Fruit fly (Drosophila melanogaster): Measurements from ENCODE around the gene NKCC.

Gene NKCC

DNA sequence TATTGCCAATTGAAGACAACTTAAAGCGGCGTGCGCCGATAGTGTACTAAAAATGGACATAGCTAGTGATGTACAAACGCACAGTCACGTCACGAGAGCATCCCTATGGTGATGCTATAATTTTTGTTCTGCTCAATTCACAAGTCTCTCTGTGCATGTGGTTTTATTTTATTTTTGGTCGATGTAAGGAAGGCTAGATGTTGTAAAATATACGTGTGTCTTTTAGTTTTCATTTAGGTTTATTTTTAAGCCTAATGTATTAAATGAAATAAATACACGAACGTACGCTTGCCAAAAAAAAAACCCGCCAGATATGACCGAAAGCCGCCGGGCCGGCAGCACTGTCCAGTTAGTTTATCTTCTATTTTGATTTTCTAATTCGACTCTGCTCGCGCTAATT, 28.0 kb downstream of the NKCC start, which contains the start of the genes CG45100, HDAC3 and Hcs (continued):
- TF ChIP-seq CG11762 (GFP tag; optimal IDR thresholded peaks at IDR 0.05; ENCODE audit: insufficient read depth) (no peak), Lpt (GFP tag; optimal IDR thresholded peaks at IDR 0.05) (no peak), CG6808 (GFP tag; optimal IDR thresholded peaks at IDR 0.05) (no peak), CG8319 (GFP tag; optimal IDR thresholded peaks at IDR 0.05) (no peak), Eip75B (GFP tag; optimal IDR thresholded peaks at IDR 0.05) (no peak), CG4318 (GFP tag; optimal IDR thresholded peaks at IDR 0.05) (no peak), topi (GFP tag; optimal IDR thresholded peaks at IDR 0.05) (no peak), CG6163 (GFP tag; IDR thresholded peaks at IDR 0.05) (no peak), CG15336 (GFP tag; IDR thresholded peaks at IDR 0.05) (0 out of 2 replicates have a peak, but pooled peaks have one; percentile 24), CG16779 (tag; optimal IDR thresholded peaks at IDR 0.05) (no peak), Smox (GFP tag; optimal IDR thresholded peaks at IDR 0.05) (no peak), CG6854 (GFP tag; optimal IDR thresholded peaks at IDR 0.05) (no peak), ss (GFP tag; optimal IDR thresholded peaks at IDR 0.05) (no peak)

DNA sequence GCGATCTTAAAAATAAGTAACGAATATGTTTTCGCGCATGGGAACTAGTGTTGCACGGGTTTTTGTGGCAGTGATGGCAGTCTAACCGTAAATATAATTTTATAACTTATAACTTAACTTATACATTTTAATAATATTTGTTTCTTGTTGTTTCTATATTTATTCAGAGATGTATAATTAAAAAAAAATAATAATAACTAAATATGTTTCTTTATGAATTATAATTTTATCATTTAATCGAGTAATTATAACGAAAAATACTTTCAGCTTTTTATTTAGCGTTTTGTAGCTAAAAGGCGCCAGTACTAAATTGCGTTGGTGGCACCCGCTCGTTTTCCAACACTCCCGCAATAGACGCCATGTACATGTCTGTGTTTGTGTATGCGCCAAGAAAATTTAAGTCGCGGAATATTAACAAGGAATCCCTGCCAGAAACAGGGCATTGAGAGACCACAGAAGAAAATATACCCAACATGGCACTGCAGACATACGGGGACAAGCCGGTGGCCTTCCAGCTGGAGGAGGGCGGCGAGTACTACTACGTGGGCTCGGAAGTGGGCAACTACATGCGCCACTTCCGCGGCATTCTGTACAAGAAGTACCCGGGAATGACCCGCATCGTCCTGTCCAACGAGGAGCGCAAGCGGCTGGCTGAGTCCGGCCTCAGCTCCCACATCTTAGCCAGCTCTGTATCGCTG, 31.8 kb downstream of the NKCC start, which contains the start of the genes mRpL44 and Snr1:
Gene mRpL44 (minus strand): TSS at position 51 of the 698 bp plus-strand sequence.
Gene Snr1 (plus strand): TSS at position 341 of the 698 bp plus-strand sequence.
- TF ChIP-seq fd59A (GFP tag; optimal IDR thresholded peaks at IDR 0.05), result no peak
- peak; percentile 7 for TF ChIP-seq CG11902 (GFP tag; optimal IDR thresholded peaks at IDR 0.05)
- TF ChIP-seq OdsH (GFP tag; optimal IDR thresholded peaks at IDR 0.05), result no peak
- no peak for TF ChIP-seq CG1621 (tag; optimal IDR thresholded peaks at IDR 0.05)
- TF ChIP-seq lz (GFP tag; optimal IDR thresholded peaks at IDR 0.05), result peak; percentile 3
- TF ChIP-seq Gug (GFP tag; IDR thresholded peaks at IDR 0.05), result no peak
- no peak for TF ChIP-seq Ets96B (tag; optimal IDR thresholded peaks at IDR 0.05)
- TF ChIP-seq Smox (GFP tag; optimal IDR thresholded peaks at IDR 0.05), result no peak
- TF ChIP-seq esn (GFP tag; optimal IDR thresholded peaks at IDR 0.05), result peak; percentile 48
- no peak for TF ChIP-seq Ets21C (GFP tag; optimal IDR thresholded peaks at IDR 0.05)
- TF ChIP-seq CG3032 (tag; optimal IDR thresholded peaks at IDR 0.05), result peak; percentile 50
- TF ChIP-seq CG6854 (GFP tag; optimal IDR thresholded peaks at IDR 0.05), result peak; percentile 29
- TF ChIP-seq pdm3 (GFP tag; optimal IDR thresholded peaks at IDR 0.05), result no peak
- TF ChIP-seq cyc (GFP tag; optimal IDR thresholded peaks at IDR 0.05), result peak; percentile 26
- TF ChIP-seq Hr38 (GFP tag; optimal IDR thresholded peaks at IDR 0.05), result no peak

dm6 chr3R:5467619-5468018, 34.9 kb downstream of the NKCC start, which contains the start of gene POLDIP2:
POLDIP2 (plus strand) TSS chr3R:5467778.
- TF ChIP-seq CG6792 (GFP tag; optimal IDR thresholded peaks at IDR 0.05) (no peak), Sox102F (GFP tag; optimal IDR thresholded peaks at IDR 0.05) (no peak), CG10669 (GFP tag; optimal IDR thresholded peaks at IDR 0.05) (no peak), CG6276 (GFP tag; optimal IDR thresholded peaks at IDR 0.05) (no peak), lz (GFP tag; optimal IDR thresholded peaks at IDR 0.05) (no peak), CG16779 (tag; optimal IDR thresholded peaks at IDR 0.05) (no peak), CG6163 (GFP tag; IDR thresholded peaks at IDR 0.05) (no peak), esn (GFP tag; optimal IDR thresholded peaks at IDR 0.05) (no peak), dac (GFP tag; optimal IDR thresholded peaks at IDR 0.05) (no peak), Ets21C (GFP tag; optimal IDR thresholded peaks at IDR 0.05) (no peak), dsx (GFP tag; optimal IDR thresholded peaks at IDR 0.05; ENCODE audit: poor library complexity, severe bottlenecking) (peak; percentile 4), achi (GFP tag; optimal IDR thresholded peaks at IDR 0.05) (peak; percentile 48), Eip78C (GFP tag) (peak; percentile 63), vri (GFP tag; optimal IDR thresholded peaks at IDR 0.05) (no peak), CG9139 (GFP tag; optimal IDR thresholded peaks at IDR 0.05) (no peak), CG3032 (tag; optimal IDR thresholded peaks at IDR 0.05) (no peak), CG1621 (tag; optimal IDR thresholded peaks at IDR 0.05) (no peak), CG8319 (GFP tag; optimal IDR thresholded peaks at IDR 0.05) (no peak), pdm3 (GFP tag; optimal IDR thresholded peaks at IDR 0.05) (no peak), fd59A (GFP tag; optimal IDR thresholded peaks at IDR 0.05) (no peak), CG3919 (GFP tag; optimal IDR thresholded peaks at IDR 0.05) (no peak)

All from whole organism, prepupa.